Worm (Caenorhabditis elegans): Measurements from ENCODE around the gene M03E7.3.

The M03E7.3 gene

ce11 chrV:5587042-5587441, 27.8 kb upstream of the M03E7.3 start:
- TF ChIP-seq mxl-3 (GFP tag; optimal IDR thresholded peaks at IDR 0.05), result peak; percentile 7
- TF ChIP-seq jun-1 (tag; optimal IDR thresholded peaks at IDR 0.05), result no peak
- no peak for TF ChIP-seq daf-8 (GFP tag; IDR thresholded peaks at IDR 0.05)
- TF ChIP-seq lir-3 (tag; optimal IDR thresholded peaks at IDR 0.05), result no peak
- no peak for TF ChIP-seq gei-8 (GFP tag; optimal IDR thresholded peaks at IDR 0.05)
- TF ChIP-seq dpl-1 (GFP tag; optimal IDR thresholded peaks at IDR 0.05), result peak; percentile 7
- no peak for TF ChIP-seq ceh-62 (tag; optimal IDR thresholded peaks at IDR 0.05)
- TF ChIP-seq ztf-7 (tag; optimal IDR thresholded peaks at IDR 0.05), result no peak
- TF ChIP-seq mdt-29 (GFP tag; IDR thresholded peaks at IDR 0.05), result no peak
- 0 out of 4 replicates have a peak, but pooled peaks of 1 of the 2 experiments have one; percentile 27 for TF ChIP-seq madf-5 (GFP tag; IDR thresholded peaks at IDR 0.05)
- TF ChIP-seq ceh-20 (GFP tag; IDR thresholded peaks at IDR 0.05), result no peak; the same call in 1 of the 2 replicates
- no peak for TF ChIP-seq lin-1 (GFP tag; IDR thresholded peaks at IDR 0.05)
- no peak for TF ChIP-seq unc-39 (tag; optimal IDR thresholded peaks at IDR 0.05)
- no peak for TF ChIP-seq aha-1 (tag)
- no peak for TF ChIP-seq spr-1 (tag; optimal IDR thresholded peaks at IDR 0.05)
- peak; percentile 90 for TF ChIP-seq snpc-4 (tag; optimal IDR thresholded peaks at IDR 0.05)
- peak; percentile 28; the same call in 1 of the 2 replicates for TF ChIP-seq ceh-44 (GFP tag; IDR thresholded peaks at IDR 0.05)
- no peak for TF ChIP-seq lin-13 (GFP tag; optimal IDR thresholded peaks at IDR 0.05)
- no peak for TF ChIP-seq madf-9 (GFP tag; conservative IDR thresholded peaks at IDR 0.05)
- TF ChIP-seq dve-1 (tag; optimal IDR thresholded peaks at IDR 0.05; ENCODE audit: insufficient read depth), result peak; percentile 31
- no peak for TF ChIP-seq lin-39 (tag; optimal IDR thresholded peaks at IDR 0.05)
- no peak for TF ChIP-seq tra-1 (GFP tag; IDR thresholded peaks at IDR 0.05)
- no peak for TF ChIP-seq nhr-77 (tag; optimal IDR thresholded peaks at IDR 0.05)
- TF ChIP-seq spr-3 (GFP tag; optimal IDR thresholded peaks at IDR 0.05), result peak; percentile 20
- TF ChIP-seq lin-15B (tag; optimal IDR thresholded peaks at IDR 0.05), result no peak
- peak; percentile 1 for TF ChIP-seq nhr-48 (tag; optimal IDR thresholded peaks at IDR 0.05)
- TF ChIP-seq zip-2 (tag; optimal IDR thresholded peaks at IDR 0.05), result peak; percentile 97
- TF ChIP-seq dmd-6 (GFP tag; IDR thresholded peaks at IDR 0.05), result peak; percentile 34; the same call in 1 of the 2 replicates
- no peak for TF ChIP-seq egl-27 (tag; optimal IDR thresholded peaks at IDR 0.05)
- TF ChIP-seq egl-43 (GFP tag; IDR thresholded peaks at IDR 0.05), result peak; percentile 76
- TF ChIP-seq mdl-1 (tag; optimal IDR thresholded peaks at IDR 0.05), result no peak
- peak; percentile 78 for TF ChIP-seq T26A8.4 (GFP tag; IDR thresholded peaks at IDR 0.05)
- TF ChIP-seq daf-19 (GFP tag; conservative IDR thresholded peaks at IDR 0.05), result no peak
- TF ChIP-seq ZK337.2 (GFP tag; IDR thresholded peaks at IDR 0.05), result 0 out of 2 replicates have a peak, but pooled peaks have one; percentile 28
- no peak for TF ChIP-seq ceh-82 (tag; optimal IDR thresholded peaks at IDR 0.05)
- TF ChIP-seq set-16 (GFP tag; IDR thresholded peaks at IDR 0.05), result peak; percentile 29; the same call in 1 of the 2 replicates
- TF ChIP-seq pha-4 (GFP tag; IDR thresholded peaks at IDR 0.05), result no peak
- TF ChIP-seq pha-4 (tag; optimal IDR thresholded peaks at IDR 0.05), result no peak
- TF ChIP-seq cey-2 (tag; optimal IDR thresholded peaks at IDR 0.05; ENCODE audit: borderline replicate concordance, insufficient read depth), result no peak
- TF ChIP-seq daf-16 (GFP tag; optimal IDR thresholded peaks at IDR 0.05), result peak; percentile 39 to 65
- TF ChIP-seq daf-16 (tag; optimal IDR thresholded peaks at IDR 0.05), result no peak
- 0 out of 2 replicates have a peak, but pooled peaks have one; percentile 52 for TF ChIP-seq hmg-1.1 (GFP tag; IDR thresholded peaks at IDR 0.05)
- TF ChIP-seq zag-1 (tag; optimal IDR thresholded peaks at IDR 0.05), result no peak
- no peak for TF ChIP-seq F26F4.8 (GFP tag; conservative IDR thresholded peaks at IDR 0.05)
- TF ChIP-seq T20F7.1 (GFP tag; optimal IDR thresholded peaks at IDR 0.05), result peak; percentile 14
- no peak for TF ChIP-seq nhr-42 (GFP tag; IDR thresholded peaks at IDR 0.05)
- no peak for TF ChIP-seq F49E8.2 (tag; optimal IDR thresholded peaks at IDR 0.05; ENCODE audit: borderline replicate concordance)
- no peak for TF ChIP-seq zip-11 (GFP tag; IDR thresholded peaks at IDR 0.05)
- no peak for TF ChIP-seq nhr-237 (tag; optimal IDR thresholded peaks at IDR 0.05)
- TF ChIP-seq rbr-2 (tag; optimal IDR thresholded peaks at IDR 0.05), result peak; percentile 14
- no peak for TF ChIP-seq Y5F2A.4 (GFP tag; optimal IDR thresholded peaks at IDR 0.05)
- no peak for TF ChIP-seq ctbp-1 (GFP tag; IDR thresholded peaks at IDR 0.05)
